Worm (Caenorhabditis elegans): Measurements from ENCODE around the gene npax-3.

npax-3 gene

DNA sequence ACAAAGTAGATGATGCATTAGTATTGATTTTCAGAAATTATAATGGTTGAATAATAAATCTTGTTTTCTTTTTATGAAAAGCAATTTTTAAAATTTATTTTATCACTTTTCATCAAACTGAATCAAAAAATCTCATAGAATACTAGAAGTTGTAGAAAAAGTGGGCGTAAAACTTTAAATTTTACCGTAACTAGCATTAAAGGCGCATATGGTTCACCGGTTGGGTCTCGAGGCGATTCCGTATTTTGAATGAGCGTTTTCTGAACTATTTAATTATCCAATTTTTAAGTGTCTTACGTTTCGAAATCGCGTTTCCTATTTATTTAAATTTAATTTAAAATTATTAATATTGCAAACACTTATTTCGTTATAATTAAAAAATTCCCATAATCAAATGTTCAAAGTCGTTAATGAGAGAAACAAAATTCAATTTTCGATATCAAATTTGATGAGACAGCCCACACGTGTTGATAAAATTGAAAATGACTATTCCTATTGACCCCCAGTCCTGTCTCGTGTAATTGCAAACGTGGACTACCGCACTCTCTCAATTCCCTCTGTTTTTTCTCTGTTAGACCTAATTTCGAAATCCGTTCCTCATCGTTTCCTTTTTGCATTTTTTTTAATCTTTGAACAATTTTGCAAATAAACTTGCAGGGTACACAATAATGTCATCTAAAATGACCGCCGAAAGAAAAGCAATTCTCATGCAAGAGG is 30.5 kb upstream of the npax-3 start, which contains the start of the genes T11G6.2 and hars-1 (continued):
- TF ChIP-seq rec-8 (tag; optimal IDR thresholded peaks at IDR 0.05), result no peak
- no peak for TF ChIP-seq sdz-38 (tag; optimal IDR thresholded peaks at IDR 0.05)
- TF ChIP-seq ceh-100 (GFP tag; IDR thresholded peaks at IDR 0.05), result no peak
- TF ChIP-seq sea-2 (GFP tag; IDR thresholded peaks at IDR 0.05), result no peak
- no peak for TF ChIP-seq ceh-27 (GFP tag; optimal IDR thresholded peaks at IDR 0.05)
- no peak for TF ChIP-seq ztf-26 (tag; optimal IDR thresholded peaks at IDR 0.05)
- TF ChIP-seq bed-2 (GFP tag; IDR thresholded peaks at IDR 0.05), result no peak
- TF ChIP-seq madf-8 (GFP tag; conservative IDR thresholded peaks at IDR 0.05), result peak; percentile 97
- no peak for TF ChIP-seq sptf-2 (GFP tag; optimal IDR thresholded peaks at IDR 0.05)
- no peak for TF ChIP-seq mxl-1 (tag; optimal IDR thresholded peaks at IDR 0.05)
- no peak for TF ChIP-seq him-1 (tag; optimal IDR thresholded peaks at IDR 0.05)
- no peak for TF ChIP-seq die-1 (tag; optimal IDR thresholded peaks at IDR 0.05)
- peak; percentile 69 for TF ChIP-seq attf-5 (GFP tag; optimal IDR thresholded peaks at IDR 0.05)
- no peak for TF ChIP-seq nhr-179 (tag; optimal IDR thresholded peaks at IDR 0.05)
- no peak for TF ChIP-seq F37B4.10 (GFP tag; IDR thresholded peaks at IDR 0.05)

DNA sequence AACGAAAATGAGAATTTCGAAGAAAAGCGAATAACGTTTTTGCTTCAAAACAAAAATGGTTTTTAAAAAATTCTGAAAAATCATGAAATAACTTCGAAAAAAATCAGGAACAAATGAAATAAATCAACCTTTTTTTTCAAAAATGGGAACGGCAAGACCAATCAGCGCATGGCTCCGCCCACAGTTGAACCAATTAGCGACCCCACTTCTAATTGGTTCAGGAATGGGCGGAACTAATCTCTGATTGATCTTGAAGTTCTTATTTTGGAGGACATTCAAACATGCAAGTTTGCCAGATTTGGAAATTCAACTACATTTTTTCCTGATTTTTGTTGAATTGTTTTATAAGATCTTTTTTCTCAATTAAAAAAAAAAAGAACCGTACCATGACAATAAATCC is 28.0 kb upstream of the npax-3 start:
- TF ChIP-seq nfyb-1 (GFP tag; IDR thresholded peaks at IDR 0.05) (peak; percentile 54; the same call in 1 of the 2 replicates), nfya-2 (GFP tag; IDR thresholded peaks at IDR 0.05) (no peak), attf-3 (GFP tag; conservative IDR thresholded peaks at IDR 0.05) (no peak), C06A6.2 (GFP tag; conservative IDR thresholded peaks at IDR 0.05) (no peak)

DNA sequence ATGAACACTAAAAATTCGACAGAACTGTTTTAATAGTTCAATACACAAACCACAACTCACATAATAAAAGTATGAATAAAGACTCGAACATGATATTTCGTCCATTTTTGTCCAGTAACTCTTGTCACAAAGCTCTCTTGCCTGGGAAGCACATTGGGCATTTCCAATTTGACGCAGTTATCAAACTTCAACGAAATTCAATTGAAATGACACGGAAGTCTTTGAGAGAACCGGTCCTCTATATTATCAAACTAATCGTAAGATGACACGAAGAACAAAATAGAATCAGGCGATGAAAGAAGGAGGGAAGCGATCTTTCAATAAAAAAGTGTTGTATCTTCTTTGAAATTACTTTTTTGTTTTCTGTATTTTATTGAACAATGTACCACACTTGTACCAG is 27.1 kb upstream of the npax-3 start, which contains the start of gene T11G6.3:
T11G6.3 (minus strand) TSS at position 189 of the 400 bp plus-strand sequence.
- TF ChIP-seq Y53G8AR.9 (GFP tag; conservative IDR thresholded peaks at IDR 0.05) (no peak), Y67H2A.10 (GFP tag; conservative IDR thresholded peaks at IDR 0.05) (no peak), ceh-27 (GFP tag; optimal IDR thresholded peaks at IDR 0.05) (no peak), nhr-90 (tag; optimal IDR thresholded peaks at IDR 0.05) (no peak), K12H6.12 (tag; optimal IDR thresholded peaks at IDR 0.05) (no peak), egl-18 (GFP tag; IDR thresholded peaks at IDR 0.05) (no peak), mxl-1 (tag; optimal IDR thresholded peaks at IDR 0.05) (no peak)

DNA sequence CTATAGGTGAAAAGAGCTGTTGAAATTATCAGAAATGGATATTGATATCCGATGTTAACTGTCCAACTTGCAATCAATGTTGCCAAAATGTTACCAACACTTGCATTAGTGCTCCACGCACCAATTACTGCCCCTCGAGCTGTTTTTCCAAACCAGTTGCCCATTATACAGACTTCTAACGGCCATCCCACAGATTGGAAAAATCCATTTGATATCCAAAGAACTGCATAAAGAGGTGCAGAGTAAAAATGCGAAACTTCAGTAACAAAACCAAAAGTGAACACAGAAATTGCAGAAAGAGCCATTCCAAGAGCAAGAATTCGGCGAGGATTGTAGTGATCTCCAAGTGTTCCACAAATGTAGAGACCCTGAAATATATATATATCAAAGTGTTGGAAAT is 26.1 kb upstream of the npax-3 start:
- TF ChIP-seq zim-3 (tag; optimal IDR thresholded peaks at IDR 0.05) (no peak), F22D6.2 (tag; optimal IDR thresholded peaks at IDR 0.05) (no peak), unc-62 (GFP tag; optimal IDR thresholded peaks at IDR 0.05) (no peak), ztf-25 (GFP tag; IDR thresholded peaks at IDR 0.05) (no peak), sptf-2 (GFP tag; optimal IDR thresholded peaks at IDR 0.05) (no peak), ceh-40 (GFP tag; IDR thresholded peaks at IDR 0.05) (no peak), aptf-3 (GFP tag; IDR thresholded peaks at IDR 0.05) (no peak), T07F8.4 (tag; optimal IDR thresholded peaks at IDR 0.05) (no peak), aptf-2 (GFP tag; conservative IDR thresholded peaks at IDR 0.05) (no peak), fkh-3 (tag; optimal IDR thresholded peaks at IDR 0.05) (no peak), B0019.2 (GFP tag; conservative IDR thresholded peaks at IDR 0.05) (no peak), Y53F4B.3 (GFP tag; IDR thresholded peaks at IDR 0.05) (no peak), egl-18 (GFP tag; IDR thresholded peaks at IDR 0.05) (no peak), bed-1 (GFP tag; IDR thresholded peaks at IDR 0.05) (no peak)

Measured in whole organism, young adult.